Fruit fly (Drosophila melanogaster): ENCODE results near the gene CG6230.

Gene CG6230

DNA sequence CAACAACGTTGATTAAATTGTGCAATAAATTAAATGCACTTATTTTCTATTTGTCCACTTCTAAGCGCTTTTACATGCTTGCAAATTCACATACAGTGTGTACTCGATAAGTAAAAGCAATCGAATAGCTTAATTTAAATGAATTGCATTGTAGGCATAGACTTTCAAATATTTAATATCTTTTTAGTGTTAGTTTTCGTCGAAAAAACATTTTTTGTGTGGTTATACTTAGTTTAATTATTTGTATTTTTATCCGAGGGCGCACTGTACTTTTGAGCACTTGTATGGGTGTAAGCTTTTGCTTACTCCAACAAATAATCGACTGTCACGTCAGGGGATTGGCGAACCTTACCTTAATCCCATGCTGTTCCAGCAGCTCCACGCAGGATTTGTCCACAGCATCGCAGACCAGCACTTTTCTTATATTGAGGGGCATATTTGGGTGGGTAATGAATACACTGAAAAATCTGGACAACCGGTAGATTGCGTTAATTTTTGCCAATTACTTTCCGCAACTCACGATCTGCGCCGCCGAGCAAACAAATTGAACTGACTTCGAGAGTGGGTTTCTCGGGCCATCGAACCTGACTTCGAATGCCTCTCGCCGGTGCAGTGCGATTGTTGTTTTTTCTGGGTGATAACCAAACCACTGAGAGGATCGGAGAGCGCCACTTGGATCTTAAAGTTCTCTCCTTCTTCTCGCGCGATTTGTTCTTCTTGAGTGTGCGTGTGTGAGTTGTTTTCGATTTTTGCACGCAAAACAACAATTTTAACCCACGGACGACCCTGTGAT lies 35.2 kb upstream of the CG6230 start, which contains the start of gene CG6287 (continued):
- TF ChIP-seq Eip93F (GFP tag; optimal IDR thresholded peaks at IDR 0.05), result peak; percentile 61
- peak; percentile 92 for TF ChIP-seq CG4318 (GFP tag; optimal IDR thresholded peaks at IDR 0.05)
- peak; percentile 63 for TF ChIP-seq CG9139 (GFP tag; optimal IDR thresholded peaks at IDR 0.05)
- TF ChIP-seq Ets96B (tag; optimal IDR thresholded peaks at IDR 0.05), result peak; percentile 91
- peak; percentile 95 for TF ChIP-seq Eip75B (GFP tag; optimal IDR thresholded peaks at IDR 0.05)
- peak; percentile 93 for TF ChIP-seq CG6276 (GFP tag; optimal IDR thresholded peaks at IDR 0.05)
- peak; percentile 93 for TF ChIP-seq CG34406 (GFP tag; optimal IDR thresholded peaks at IDR 0.05)
- peak; percentile 84 for TF ChIP-seq CG1621 (tag; optimal IDR thresholded peaks at IDR 0.05)
- peak; percentile 96 for TF ChIP-seq CG8119 (GFP tag; IDR thresholded peaks at IDR 0.05)
- peak; percentile 46 for TF ChIP-seq fd85E (GFP tag; optimal IDR thresholded peaks at IDR 0.05)
- peak; percentile 95 for TF ChIP-seq Smox (GFP tag; optimal IDR thresholded peaks at IDR 0.05)
- TF ChIP-seq CG6808 (GFP tag; optimal IDR thresholded peaks at IDR 0.05), result peak; percentile 86
- peak; percentile 95 for TF ChIP-seq lz (GFP tag; optimal IDR thresholded peaks at IDR 0.05)
- peak; percentile 94 for TF ChIP-seq CG6792 (GFP tag; optimal IDR thresholded peaks at IDR 0.05)
- TF ChIP-seq CG10631 (GFP tag; optimal IDR thresholded peaks at IDR 0.05), result peak; percentile 95
- peak; percentile 98 for TF ChIP-seq svp (GFP tag)
- peak; percentile 90 for TF ChIP-seq CG8632 (GFP tag; optimal IDR thresholded peaks at IDR 0.05)
- peak; percentile 95 for TF ChIP-seq achi (GFP tag; optimal IDR thresholded peaks at IDR 0.05)
- TF ChIP-seq net (GFP tag; optimal IDR thresholded peaks at IDR 0.05), result peak; percentile 92
- peak; percentile 97 for TF ChIP-seq esn (GFP tag; optimal IDR thresholded peaks at IDR 0.05)
- TF ChIP-seq CG7368 (GFP tag; optimal IDR thresholded peaks at IDR 0.05), result peak; percentile 93
- peak; percentile 94 for TF ChIP-seq Sox14 (GFP tag; optimal IDR thresholded peaks at IDR 0.05)
- TF ChIP-seq CG8319 (GFP tag; optimal IDR thresholded peaks at IDR 0.05), result peak; percentile 95
- peak; percentile 89 for TF ChIP-seq Sox102F (GFP tag; optimal IDR thresholded peaks at IDR 0.05)
- TF ChIP-seq Blimp-1 (GFP tag; optimal IDR thresholded peaks at IDR 0.05), result peak; percentile 79
- peak; percentile 91 for TF ChIP-seq CG10669 (GFP tag; optimal IDR thresholded peaks at IDR 0.05)
- peak; percentile 96 for TF ChIP-seq CG11294 (GFP tag; IDR thresholded peaks at IDR 0.05)

- TF ChIP-seq CG32006 (GFP tag; optimal IDR thresholded peaks at IDR 0.05), result no peak
- no peak for TF ChIP-seq CG6792 (GFP tag; optimal IDR thresholded peaks at IDR 0.05)
- no peak for TF ChIP-seq fd85E (GFP tag; optimal IDR thresholded peaks at IDR 0.05)
- TF ChIP-seq CG1621 (tag; optimal IDR thresholded peaks at IDR 0.05), result no peak
- no peak for TF ChIP-seq Smox (GFP tag; optimal IDR thresholded peaks at IDR 0.05)
Observed at dm6 chr2L:11148969-11149368, 28.9 kb upstream of the CG6230 start, which contains the start of gene Gyc32E. TSS of gene Gyc32E (minus strand) at chr2L:11149101.

dm6 chr2L:11145317-11145716 lies 25.2 kb upstream of the CG6230 start, which contains the start of gene CG31867:
TSS of gene CG31867 (minus strand) at chr2L:11145417.
- TF ChIP-seq CG3032 (tag; optimal IDR thresholded peaks at IDR 0.05) (no peak), CG6854 (GFP tag; optimal IDR thresholded peaks at IDR 0.05) (no peak), Sox102F (GFP tag; optimal IDR thresholded peaks at IDR 0.05) (no peak), Gug (GFP tag; IDR thresholded peaks at IDR 0.05) (no peak), CG32006 (GFP tag; optimal IDR thresholded peaks at IDR 0.05) (no peak), CG11294 (GFP tag; IDR thresholded peaks at IDR 0.05) (no peak), CG10669 (GFP tag; optimal IDR thresholded peaks at IDR 0.05) (no peak), CG11902 (GFP tag; optimal IDR thresholded peaks at IDR 0.05) (no peak)

DNA sequence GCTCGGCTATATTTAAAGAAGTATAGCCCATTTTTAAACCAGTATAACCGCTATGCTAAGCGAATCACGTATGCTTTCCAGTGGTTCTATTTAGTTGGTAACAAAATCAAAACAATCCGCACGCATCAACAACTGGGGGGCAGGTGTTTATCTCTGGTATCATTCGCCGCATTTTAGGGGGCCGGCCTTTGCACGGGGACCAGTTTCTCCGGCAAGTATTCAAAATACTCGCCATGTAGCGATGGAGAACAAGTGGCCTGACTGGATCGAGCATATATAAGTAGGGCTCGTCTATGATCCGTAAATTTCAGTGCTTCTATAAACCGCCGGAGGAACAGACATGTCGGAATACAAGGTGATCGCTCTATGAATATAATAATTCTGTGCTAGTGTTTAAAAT lies 16.0 kb upstream of the CG6230 start, which contains the start of gene hgo:
hgo (plus strand) TSS at position 301 of the 400 bp plus-strand sequence.
- TF ChIP-seq CG8119 (GFP tag; IDR thresholded peaks at IDR 0.05) (no peak), net (GFP tag; optimal IDR thresholded peaks at IDR 0.05) (no peak), CG10631 (GFP tag; optimal IDR thresholded peaks at IDR 0.05) (no peak), Ets96B (tag; optimal IDR thresholded peaks at IDR 0.05) (no peak), Sox15 (GFP tag; optimal IDR thresholded peaks at IDR 0.05) (no peak), CG4318 (GFP tag; optimal IDR thresholded peaks at IDR 0.05) (no peak), Eip93F (GFP tag; optimal IDR thresholded peaks at IDR 0.05) (no peak), CG9139 (GFP tag; optimal IDR thresholded peaks at IDR 0.05) (no peak)

Measured in whole organism, prepupa.